Worm (Caenorhabditis elegans) whole organism, L4 larva: ENCODE measurements around the gene lsm-1.

ENCODE experiments used
- ceh-82 ChIP-seq: sonication (generic microtip); optimal IDR thresholded peaks from 2 replicates; lab custom pipeline; 2017; ENCODE audit warnings: missing biosample characterization, missing genetic modification characterization
- dmd-8 ChIP-seq: fragments of 200-800 bp; sonication (Bioruptor generic); IDR thresholded peaks from 2 replicates; pipeline ENCODE4 v1.3.6; 2022; ENCODE audit warnings: missing genetic modification characterization, missing compliant biosample characterization
- fkh-10 ChIP-seq: fragments of 150-350 bp; optimal IDR thresholded peaks from 2 replicates; lab custom pipeline; 2014; ENCODE audit warnings: missing biosample characterization, missing genetic modification reagents, missing genetic modification characterization
- fos-1 ChIP-seq: fragments of 150-350 bp; optimal IDR thresholded peaks from 2 replicates; lab custom pipeline; 2014; ENCODE audit warnings: missing biosample characterization, missing genetic modification characterization
- hlh-30 ChIP-seq: sonication (generic microtip); optimal IDR thresholded peaks from 2 replicates; lab custom pipeline; 2017; ENCODE audit warnings: antibody characterized with exemption, mild to moderate bottlenecking, missing genetic modification characterization, missing compliant biosample characterization; ENCODE audit not compliant: insufficient read depth
- nhr-111 ChIP-seq: fragments of 200-800 bp; sonication (Bioruptor generic); optimal IDR thresholded peaks from 2 replicates; lab custom pipeline; 2018; ENCODE audit warnings: mild to moderate bottlenecking, missing genetic modification characterization, missing compliant biosample characterization
- nhr-25 ChIP-seq: sonication (generic microtip); optimal IDR thresholded peaks from 2 replicates; lab custom pipeline; 2017; ENCODE audit warnings: missing genetic modification characterization, mild to moderate bottlenecking, missing compliant biosample characterization, antibody characterized with exemption, moderate library complexity, borderline replicate concordance; ENCODE audit not compliant: insufficient read depth
- skn-1 ChIP-seq: fragments of 150-350 bp; optimal IDR thresholded peaks from 2 replicates; lab custom pipeline; 2014; ENCODE audit warnings: missing biosample characterization, missing genetic modification characterization
- snpc-4 ChIP-seq: fragments of 150-350 bp; optimal IDR thresholded peaks from 2 replicates; lab custom pipeline; 2014; ENCODE audit warnings: missing biosample characterization, missing genetic modification characterization
- spr-1 ChIP-seq: sonication (generic microtip); optimal IDR thresholded peaks from 2 replicates; lab custom pipeline; 2016; ENCODE audit warnings: mild to moderate bottlenecking, missing genetic modification characterization, missing compliant biosample characterization
- zip-11 ChIP-seq: fragments of 200-800 bp; sonication (Bioruptor generic); IDR thresholded peaks from 2 replicates; pipeline ENCODE4 v1.3.6; 2022; ENCODE audit warnings: missing genetic modification characterization, missing compliant biosample characterization
- zip-2 ChIP-seq: fragments of 150-350 bp; optimal IDR thresholded peaks from 2 replicates; lab custom pipeline; 2014; ENCODE audit warnings: missing biosample characterization, missing genetic modification characterization

- TF ChIP-seq fkh-10 (GFP tag; lab: Kevin White, UChicago) (peak; percentile 29), zip-2 (tag; lab: Kevin White, UChicago) (no peak), nhr-25 (no peak), hlh-30 (tag; lab: Kevin White, UChicago) (peak; percentile 81), skn-1 (tag; lab: Kevin White, UChicago) (no peak), zip-11 (GFP tag; lab: Robert Waterston, UW) (no peak), spr-1 (tag; lab: Kevin White, UChicago) (no peak), dmd-8 (no peak), snpc-4 (tag; lab: Kevin White, UChicago) (no peak), fos-1 (tag; lab: Kevin White, UChicago) (no peak), ceh-82 (tag; lab: Kevin White, UChicago) (no peak), nhr-111 (GFP tag; lab: Kevin White, UChicago) (no peak)
Observed at ce11 chrII:11103052-11103451, 23.7 kb upstream of the lsm-1 start.
